Worm (Caenorhabditis elegans) whole organism, young adult: ENCODE results near the gene H39E20.1.

Experiments used
- F22D6.2 ChIP-seq: sonication (generic microtip); optimal IDR thresholded peaks from 2 replicates; lab custom pipeline; 2016; ENCODE audit warnings: mild to moderate bottlenecking, missing genetic modification characterization, missing compliant biosample characterization
- F33H1.4 ChIP-seq: fragments of 200-800 bp; sonication (Bioruptor generic); IDR thresholded peaks from 2 replicates; pipeline ENCODE4 v1.3.6; 2022; ENCODE audit warnings: missing genetic modification reagents, missing genetic modification characterization, missing compliant biosample characterization
- K12H6.12 ChIP-seq: fragments of 200-800 bp; sonication (Bioruptor generic); optimal IDR thresholded peaks from 2 replicates; lab custom pipeline; 2018; ENCODE audit warnings: mild to moderate bottlenecking, missing genetic modification characterization, missing compliant biosample characterization
- T26A5.8 ChIP-seq: sonication (generic microtip); optimal IDR thresholded peaks from 2 replicates; lab custom pipeline; 2016; ENCODE audit warnings: missing genetic modification characterization, missing compliant biosample characterization
- Y53G8AR.9 ChIP-seq: fragments of 200-800 bp; sonication (Bioruptor generic); conservative IDR thresholded peaks from 2 replicates; pipeline ENCODE4 v1.3.6; 2022; ENCODE audit warnings: missing genetic modification reagents, missing genetic modification characterization, missing compliant biosample characterization
- ZK185.1 ChIP-seq: sonication (generic microtip); optimal IDR thresholded peaks from 2 replicates; lab custom pipeline; 2016; ENCODE audit warnings: mild to moderate bottlenecking, missing genetic modification characterization, missing compliant biosample characterization; ENCODE audit not compliant: poor library complexity, severe bottlenecking
- aptf-3 ChIP-seq: fragments of 200-800 bp; sonication (Bioruptor generic); IDR thresholded peaks from 2 replicates; pipeline ENCODE4 v1.3.6; 2022; ENCODE audit warnings: missing genetic modification characterization, missing compliant biosample characterization
- athp-1 ChIP-seq: sonication (generic microtip); optimal IDR thresholded peaks from 2 replicates; lab custom pipeline; 2017; ENCODE audit warnings: mild to moderate bottlenecking, missing genetic modification characterization, missing compliant biosample characterization
- attf-5 ChIP-seq: fragments of 200-800 bp; sonication (Bioruptor generic); optimal IDR thresholded peaks from 2 replicates; lab custom pipeline; 2018; ENCODE audit warnings: mild to moderate bottlenecking, missing genetic modification characterization, missing compliant biosample characterization
- bed-2 ChIP-seq: fragments of 200-800 bp; sonication (Bioruptor generic); IDR thresholded peaks from 2 replicates; pipeline ENCODE4 v1.3.6; 2022; ENCODE audit warnings: missing genetic modification reagents, missing genetic modification characterization, missing compliant biosample characterization
- ceh-27 ChIP-seq: fragments of 200-800 bp; sonication (Bioruptor generic); optimal IDR thresholded peaks from 2 replicates; lab custom pipeline; 2018; ENCODE audit warnings: mild to moderate bottlenecking, missing genetic modification characterization, moderate library complexity, missing compliant biosample characterization
- chd-7 ChIP-seq: sonication (generic microtip); optimal IDR thresholded peaks from 2 replicates; lab custom pipeline; 2016; ENCODE audit warnings: mild to moderate bottlenecking, missing genetic modification characterization, moderate library complexity, missing compliant biosample characterization
- dox-1 ChIP-seq: fragments of 200-800 bp; sonication (Bioruptor generic); IDR thresholded peaks from 2 replicates; pipeline ENCODE4 v1.3.6; 2022; ENCODE audit warnings: missing genetic modification reagents, missing genetic modification characterization, missing compliant biosample characterization
- egl-18 ChIP-seq: fragments of 200-800 bp; sonication (Bioruptor generic); IDR thresholded peaks from 2 replicates; pipeline ENCODE4 v1.3.6; 2022; ENCODE audit warnings: missing genetic modification reagents, missing genetic modification characterization, missing compliant biosample characterization
- egrh-3 ChIP-seq: fragments of 200-800 bp; sonication (Bioruptor generic); IDR thresholded peaks from 2 replicates; pipeline ENCODE4 v1.3.6; 2022; ENCODE audit warnings: missing genetic modification reagents, missing genetic modification characterization, missing compliant biosample characterization
- fkh-3 ChIP-seq: sonication (generic microtip); optimal IDR thresholded peaks from 2 replicates; lab custom pipeline; 2016; ENCODE audit warnings: mild to moderate bottlenecking, missing genetic modification characterization, missing compliant biosample characterization
- him-1 ChIP-seq: sonication (generic microtip); optimal IDR thresholded peaks from 2 replicates; lab custom pipeline; 2016; ENCODE audit warnings: missing genotype, missing genetic modification reagents, missing genetic modification characterization, missing compliant biosample characterization
- hlh-26 ChIP-seq: fragments of 200-800 bp; sonication (Bioruptor generic); conservative IDR thresholded peaks from 2 replicates; pipeline ENCODE4 v1.3.6; 2022; ENCODE audit warnings: missing genetic modification reagents, missing genetic modification characterization, missing compliant biosample characterization
- hmg-1.2 ChIP-seq: fragments of 200-800 bp; sonication (Bioruptor generic); IDR thresholded peaks from 2 replicates; pipeline ENCODE4 v1.3.6; 2022; ENCODE audit warnings: missing genetic modification reagents, missing genetic modification characterization, missing compliant biosample characterization
- hmg-20 ChIP-seq: fragments of 200-800 bp; sonication (Bioruptor generic); IDR thresholded peaks from 2 replicates; pipeline ENCODE4 v1.3.6; 2022; ENCODE audit warnings: missing genetic modification reagents, missing genetic modification characterization, missing compliant biosample characterization
- let-607 ChIP-seq, 2 experiments: fragments of 200-800 bp in 1 of 2; sonication (Bioruptor generic) in 1 of 2; sonication (generic microtip) in 1 of 2; optimal IDR thresholded peaks; 2 replicates each; lab custom pipeline; 2016 to 2018; ENCODE audit warnings: mild to moderate bottlenecking in 2 of 2, missing compliant biosample characterization in 2 of 2, missing genetic modification characterization in 2 of 2, moderate library complexity in 2 of 2, missing genotype in 1 of 2
- lin-35 ChIP-seq, 3 experiments: fragments of 150-350 bp in 2 of 3; sonication (generic microtip) in 1 of 3; optimal IDR thresholded peaks; 2 replicates each; lab custom pipeline; 2014 to 2018; ENCODE audit warnings: missing biosample characterization in 3 of 3, missing genetic modification characterization in 3 of 3, missing genetic modification reagents in 3 of 3
- lin-40 ChIP-seq: sonication (generic microtip); optimal IDR thresholded peaks from 2 replicates; lab custom pipeline; 2016; ENCODE audit warnings: missing genetic modification characterization, mild to moderate bottlenecking, missing compliant biosample characterization, missing genotype, missing genetic modification reagents
- lin-54 ChIP-seq: fragments of 200-800 bp; sonication (Bioruptor generic); optimal IDR thresholded peaks from 2 replicates; lab custom pipeline; 2018; ENCODE audit warnings: mild to moderate bottlenecking, missing genetic modification characterization, missing compliant biosample characterization
- lir-1 ChIP-seq: fragments of 200-800 bp; sonication (Bioruptor generic); conservative IDR thresholded peaks from 2 replicates; pipeline ENCODE4 v1.3.6; 2022; ENCODE audit warnings: missing genetic modification reagents, missing genetic modification characterization, missing compliant biosample characterization
- lsy-27 ChIP-seq: sonication (generic microtip); optimal IDR thresholded peaks from 2 replicates; lab custom pipeline; 2017; ENCODE audit warnings: missing genetic modification characterization, mild to moderate bottlenecking, missing compliant biosample characterization, antibody characterized with exemption, missing genotype, borderline replicate concordance; ENCODE audit not compliant: insufficient read depth
- mel-28 ChIP-seq: sonication (generic microtip); optimal IDR thresholded peaks from 2 replicates; lab custom pipeline; 2016; ENCODE audit warnings: borderline replicate concordance, mild to moderate bottlenecking, missing genetic modification characterization, missing compliant biosample characterization
- mxl-1 ChIP-seq: sonication (generic microtip); optimal IDR thresholded peaks from 2 replicates; lab custom pipeline; 2016; ENCODE audit warnings: missing genetic modification characterization, missing compliant biosample characterization
- nfya-2 ChIP-seq: fragments of 200-800 bp; sonication (Bioruptor generic); IDR thresholded peaks from 2 replicates; pipeline ENCODE4 v1.3.6; 2022; ENCODE audit warnings: missing genetic modification reagents, missing genetic modification characterization, missing compliant biosample characterization
- nfyb-1 ChIP-seq: fragments of 200-800 bp; sonication (Bioruptor generic); IDR thresholded peaks from 2 replicates; pipeline ENCODE4 v1.3.6; 2022; ENCODE audit warnings: missing genetic modification reagents, missing genetic modification characterization, missing compliant biosample characterization
- rcor-1 ChIP-seq: fragments of 200-800 bp; sonication (Bioruptor generic); IDR thresholded peaks from 2 replicates; pipeline ENCODE4 v1.3.6; 2022; ENCODE audit warnings: missing genetic modification reagents, missing genetic modification characterization, missing compliant biosample characterization
- snpc-1.1 ChIP-seq: sonication (generic microtip); optimal IDR thresholded peaks from 2 replicates; lab custom pipeline; 2017; ENCODE audit warnings: missing genetic modification characterization, mild to moderate bottlenecking, missing compliant biosample characterization, antibody characterized with exemption, moderate library complexity, missing genotype, missing genetic modification reagents; ENCODE audit not compliant: insufficient read depth
- tlf-1 ChIP-seq: fragments of 200-800 bp; sonication (Bioruptor generic); optimal IDR thresholded peaks from 2 replicates; lab custom pipeline; 2018; ENCODE audit warnings: mild to moderate bottlenecking, missing genetic modification characterization, missing compliant biosample characterization
- xnd-1 ChIP-seq: sonication (generic microtip); optimal IDR thresholded peaks from 2 replicates; lab custom pipeline; 2016; ENCODE audit warnings: missing genotype, missing genetic modification reagents, missing genetic modification characterization, missing compliant biosample characterization
- zfh-2 ChIP-seq: fragments of 200-800 bp; sonication (Bioruptor generic); conservative IDR thresholded peaks from 2 replicates; pipeline ENCODE4 v1.3.6; 2022; ENCODE audit warnings: missing genetic modification reagents, missing genetic modification characterization, missing compliant biosample characterization
- ztf-22 ChIP-seq: fragments of 200-800 bp; sonication (Bioruptor generic); optimal IDR thresholded peaks from 2 replicates; lab custom pipeline; 2018; ENCODE audit warnings: mild to moderate bottlenecking, missing genetic modification characterization, moderate library complexity, missing compliant biosample characterization
- ztf-25 ChIP-seq: fragments of 200-800 bp; sonication (Bioruptor generic); IDR thresholded peaks from 2 replicates; pipeline ENCODE4 v1.3.6; 2022; ENCODE audit warnings: missing genetic modification reagents, missing genetic modification characterization, missing compliant biosample characterization
- ztf-28 ChIP-seq: fragments of 200-800 bp; sonication (Bioruptor generic); IDR thresholded peaks from 2 replicates; pipeline ENCODE4 v1.3.6; 2022; ENCODE audit warnings: missing genetic modification reagents, missing genetic modification characterization, missing compliant biosample characterization

The H39E20.1 gene

ce11 chrX:1445696-1446095 lies 48.3 kb upstream of the H39E20.1 start (continued):
- TF ChIP-seq ztf-28 (GFP tag; lab: Robert Waterston, UW) (no peak), ZK185.1 (tag; lab: Kevin White, UChicago) (peak; percentile 44), ztf-22 (GFP tag; lab: Kevin White, UChicago) (no peak), rcor-1 (GFP tag; lab: Robert Waterston, UW) (no peak), tlf-1 (GFP tag; lab: Kevin White, UChicago) (peak; percentile 33), let-607 (tag; optimal IDR thresholded peaks at IDR 0.05; lab: Kevin White, UChicago) (no peak), aptf-3 (GFP tag; lab: Robert Waterston, UW) (no peak), Y53G8AR.9 (GFP tag; lab: Robert Waterston, UW) (no peak), ztf-25 (GFP tag; lab: Robert Waterston, UW) (no peak), T26A5.8 (tag; lab: Kevin White, UChicago) (no peak), attf-5 (GFP tag; lab: Kevin White, UChicago) (no peak), mxl-1 (tag; lab: Kevin White, UChicago) (no peak), egl-18 (GFP tag; lab: Robert Waterston, UW) (no peak), dox-1 (GFP tag; lab: Robert Waterston, UW) (0 out of 2 replicates have a peak, but pooled peaks have one; percentile 16), hmg-20 (0 out of 2 replicates have a peak, but pooled peaks have one; percentile 36), mel-28 (tag; lab: Kevin White, UChicago) (no peak), fkh-3 (no peak), chd-7 (tag; lab: Kevin White, UChicago) (no peak), nfyb-1 (GFP tag; lab: Robert Waterston, UW) (peak; percentile 62; the same call in 1 of the 2 replicates), ceh-27 (GFP tag; lab: Kevin White, UChicago) (no peak), lin-54 (GFP tag; lab: Kevin White, UChicago) (peak; percentile 13), hlh-26 (no peak), bed-2 (GFP tag; lab: Robert Waterston, UW) (no peak), lsy-27 (no peak), F22D6.2 (tag; lab: Kevin White, UChicago) (no peak)

ce11 chrX:1443556-1444243 lies 46.3 kb upstream of the H39E20.1 start:
- TF ChIP-seq lin-40 (tag; lab: Kevin White, UChicago) (peak; percentile 41), xnd-1 (tag; lab: Kevin White, UChicago) (no peak), hmg-1.2 (GFP tag; lab: Robert Waterston, UW) (0 out of 2 replicates have a peak, but pooled peaks have one; percentile 9), lin-35 (GFP tag; optimal IDR thresholded peaks at IDR 0.05; lab: Kevin White, UChicago) (peak in 1 of 3 experiments; percentile 53)

DNA sequence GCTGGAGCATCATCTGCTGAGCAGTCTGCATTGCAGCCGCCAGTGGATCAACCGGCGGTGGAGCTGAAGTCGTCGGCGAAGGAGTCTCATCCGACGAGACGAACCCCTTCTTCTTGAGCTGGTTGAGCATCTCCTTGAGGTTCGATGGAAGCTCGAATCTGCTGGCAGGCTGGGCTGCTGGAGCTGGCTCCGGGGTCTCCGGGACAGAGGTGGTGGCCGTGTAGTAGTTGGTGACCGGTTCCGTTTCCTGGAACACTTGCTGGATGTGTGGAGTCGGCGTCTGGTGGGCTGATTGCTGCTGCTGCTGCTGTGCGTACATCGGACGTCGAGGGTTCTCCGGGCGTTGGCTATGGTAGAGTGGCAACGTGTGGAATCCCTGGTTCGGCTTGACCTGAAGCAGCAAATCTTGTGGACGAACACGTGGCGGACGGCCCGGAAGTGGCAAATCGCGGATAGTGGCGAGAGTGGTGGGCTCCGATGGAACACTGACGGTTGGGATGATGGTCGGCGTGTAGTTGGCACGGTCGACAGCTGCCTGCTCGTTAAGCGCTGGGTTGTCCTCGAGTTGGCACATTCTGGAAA lies 44.3 kb upstream of the H39E20.1 start:
- no peak for TF ChIP-seq him-1 (tag; lab: Kevin White, UChicago)
- TF ChIP-seq fkh-3 = no peak
- TF ChIP-seq nfya-2 (GFP tag; lab: Robert Waterston, UW) = no peak
- TF ChIP-seq snpc-1.1 (tag; lab: Kevin White, UChicago) = no peak
- TF ChIP-seq athp-1 (tag; lab: Kevin White, UChicago) = no peak
- TF ChIP-seq egrh-3 = peak; percentile 79; the same call in 1 of the 2 replicates
- no peak for TF ChIP-seq K12H6.12 (tag; lab: Kevin White, UChicago)
- no peak for TF ChIP-seq lir-1
- TF ChIP-seq F33H1.4 (GFP tag; lab: Robert Waterston, UW) = no peak
- TF ChIP-seq zfh-2 (GFP tag; lab: Robert Waterston, UW) = peak; percentile 79
- TF ChIP-seq, all 124 proteins: peak for 2
